Fruit fly (Drosophila melanogaster) whole organism, embryonic: ENCODE measurements around the gene CG14082.

Experiments
- Awh ChIP-seq: fragments of 200-800 bp; sonication (Bioruptor generic); IDR thresholded peaks from 2 replicates; pipeline ENCODE4, ENCODE4 v1.3.6; 2022; ENCODE audit warnings: missing biosample characterization, missing genetic modification characterization
- CG10654 ChIP-seq: fragments of 200-800 bp; sonication (Bioruptor generic); optimal IDR thresholded peaks from 2 replicates; lab custom pipeline; 2016; ENCODE audit warnings: missing biosample characterization, missing genetic modification characterization
- CG11695 ChIP-seq: fragments of 200-800 bp; sonication (Bioruptor generic); IDR thresholded peaks from 3 replicates; pipeline ENCODE4 v1.3.6; 2022; ENCODE audit warnings: missing biosample characterization, missing genetic modification characterization
- CG12071 ChIP-seq: fragments of 200-800 bp; sonication (Bioruptor generic); optimal IDR thresholded peaks from 3 replicates; lab custom pipeline; 2018; ENCODE audit warnings: missing biosample characterization, mild to moderate bottlenecking, missing genetic modification characterization
- CG14667 ChIP-seq: fragments of 200-800 bp; sonication (Bioruptor generic); IDR thresholded peaks from 2 replicates; pipeline ENCODE4 v1.3.6; 2022; ENCODE audit warnings: missing biosample characterization, missing genetic modification characterization
- CG15696 ChIP-seq: fragments of 200-800 bp; sonication (Bioruptor generic); optimal IDR thresholded peaks from 2 replicates; lab custom pipeline; 2019; ENCODE audit warnings: missing biosample characterization, mild to moderate bottlenecking, missing genetic modification characterization, moderate library complexity
- CG17361 ChIP-seq: fragments of 200-800 bp; sonication (Bioruptor generic); IDR thresholded peaks from 3 replicates; pipeline ENCODE4 v1.3.6; 2022; ENCODE audit warnings: missing biosample characterization, missing genetic modification characterization
- CG17568 ChIP-seq: fragments of 200-800 bp; sonication (Bioruptor generic); optimal IDR thresholded peaks from 2 replicates; lab custom pipeline; 2018; ENCODE audit warnings: missing biosample characterization, mild to moderate bottlenecking, missing genetic modification characterization, moderate library complexity
- CG18599 ChIP-seq: fragments of 200-800 bp; sonication (Bioruptor generic); optimal IDR thresholded peaks from 3 replicates; lab custom pipeline; 2017; ENCODE audit warnings: missing biosample characterization, missing genetic modification characterization, mild to moderate bottlenecking, moderate library complexity, missing genetic modification reagents
- CG2712 ChIP-seq: fragments of 200-800 bp; optimal IDR thresholded peaks from 3 replicates; lab custom pipeline; 2019; ENCODE audit warnings: missing biosample characterization, mild to moderate bottlenecking, missing genetic modification characterization, moderate library complexity
- CG30431 ChIP-seq: fragments of 200-800 bp; sonication (Bioruptor generic); optimal IDR thresholded peaks from 2 replicates; lab custom pipeline; 2017; ENCODE audit warnings: missing biosample characterization, missing genetic modification characterization
- CG32532 ChIP-seq: fragments of 200-800 bp; sonication (Bioruptor generic); IDR thresholded peaks from 2 replicates; pipeline ENCODE4 v1.3.6; 2022; ENCODE audit warnings: missing biosample characterization, missing genetic modification characterization
- CG33213 ChIP-seq: fragments of 200-800 bp; sonication (Bioruptor generic); optimal IDR thresholded peaks from 3 replicates; lab custom pipeline; 2016; ENCODE audit warnings: missing biosample characterization, missing genetic modification characterization
- CG4854 ChIP-seq: fragments of 200-800 bp; sonication (Bioruptor generic); optimal IDR thresholded peaks from 2 replicates; lab custom pipeline; 2016; ENCODE audit warnings: missing biosample characterization, missing genetic modification characterization, inconsistent platforms
- CG6791 ChIP-seq: fragments of 200-800 bp; sonication (Bioruptor generic); IDR thresholded peaks from 3 replicates; pipeline ENCODE4 v1.3.6; 2022; ENCODE audit warnings: missing biosample characterization, missing genetic modification characterization; ENCODE audit not compliant: partially characterized antibody
- CG7839 ChIP-seq: fragments of 200-800 bp; sonication (Bioruptor generic); optimal IDR thresholded peaks from 3 replicates; lab custom pipeline; 2018; ENCODE audit warnings: missing biosample characterization, mild to moderate bottlenecking, missing genetic modification characterization, moderate library complexity
- CG9932 ChIP-seq: fragments of 200-800 bp; sonication (Bioruptor generic); IDR thresholded peaks from 2 replicates; pipeline ENCODE4 v1.3.6; 2022; ENCODE audit warnings: missing biosample characterization, missing genetic modification characterization
- Chrac-16 ChIP-seq: fragments of 200-800 bp; sonication (Bioruptor generic); optimal IDR thresholded peaks from 3 replicates; lab custom pipeline; 2016; ENCODE audit warnings: missing biosample characterization, missing genetic modification characterization
- Dip2 ChIP-seq: fragments of 200-800 bp; sonication (Bioruptor generic); IDR thresholded peaks from 2 replicates; pipeline ENCODE4 v1.3.6; 2022; ENCODE audit warnings: missing biosample characterization, missing genetic modification characterization
- Doc2 ChIP-seq: fragments of 200-800 bp; sonication (Bioruptor generic); IDR thresholded peaks from 2 replicates; pipeline ENCODE4 v1.3.6; 2022; ENCODE audit warnings: missing biosample characterization, missing genetic modification characterization
- Drgx ChIP-seq: fragments of 200-800 bp; sonication (Bioruptor generic); IDR thresholded peaks from 2 replicates; pipeline ENCODE4 v1.3.6; 2022; ENCODE audit warnings: missing biosample characterization, missing genetic modification characterization
- Fer2 ChIP-seq: fragments of 200-800 bp; sonication (Bioruptor generic); optimal IDR thresholded peaks from 2 replicates; lab custom pipeline; 2018; ENCODE audit warnings: missing biosample characterization, mild to moderate bottlenecking, missing genetic modification characterization, moderate library complexity
- MTF-1 ChIP-seq: fragments of 200-800 bp; sonication (Bioruptor generic); optimal IDR thresholded peaks from 2 replicates; lab custom pipeline; 2018; ENCODE audit warnings: missing biosample characterization, mild to moderate bottlenecking, missing genetic modification characterization, borderline replicate concordance
- Med ChIP-seq: fragments of 200-800 bp; sonication (Bioruptor generic); peaks from one replicate; lab custom pipeline; 2016; ENCODE audit warnings: missing biosample characterization, missing genetic modification characterization, mild to moderate bottlenecking, inconsistent platforms, moderate library complexity
- Trl ChIP-seq, 3 experiments: fragments of >200 bp in 2 of 3; fragments of 200-800 bp in 1 of 3; sonication (Bioruptor generic) in 1 of 3; optimal IDR thresholded peaks; 2 replicates in 1 of 3; 3 replicates in 2 of 3; lab custom pipeline; 2016 to 2017; ENCODE audit warnings: missing biosample characterization in 1 of 3, missing genetic modification characterization in 1 of 3
- Xbp1 ChIP-seq: fragments of 200-800 bp; sonication (Bioruptor generic); optimal IDR thresholded peaks from 3 replicates; lab custom pipeline; 2016; ENCODE audit warnings: missing biosample characterization, mild to moderate bottlenecking, missing genetic modification characterization
- ac ChIP-seq: fragments of 200-800 bp; sonication (Bioruptor generic); optimal IDR thresholded peaks from 3 replicates; lab custom pipeline; 2017; ENCODE audit warnings: missing biosample characterization, mild to moderate bottlenecking, missing genetic modification characterization
- al ChIP-seq: fragments of 200-800 bp; sonication (Bioruptor generic); IDR thresholded peaks from 2 replicates; pipeline ENCODE4 v1.3.6; 2022; ENCODE audit warnings: missing biosample characterization, missing genetic modification characterization
- ato ChIP-seq: fragments of 200-800 bp; sonication (Bioruptor generic); IDR thresholded peaks from 2 replicates; pipeline ENCODE4 v1.3.6; 2022; ENCODE audit warnings: missing biosample characterization, missing genetic modification characterization; ENCODE audit not compliant: partially characterized antibody
- btn ChIP-seq: fragments of 200-800 bp; sonication (Bioruptor generic); optimal IDR thresholded peaks from 2 replicates; lab custom pipeline; 2016; ENCODE audit warnings: missing biosample characterization, missing genetic modification characterization
- ci ChIP-seq: fragments of 200-800 bp; sonication (Bioruptor generic); IDR thresholded peaks from 3 replicates; pipeline ENCODE4 v1.3.6; 2022; ENCODE audit warnings: missing biosample characterization, missing genetic modification characterization
- crc ChIP-seq: fragments of 200-800 bp; sonication (Bioruptor generic); optimal IDR thresholded peaks from 2 replicates; lab custom pipeline; 2016; ENCODE audit warnings: missing biosample characterization, missing genetic modification characterization
- croc ChIP-seq: fragments of 200-800 bp; sonication (Bioruptor generic); conservative IDR thresholded peaks from 3 replicates; pipeline ENCODE4 v1.3.6; 2022; ENCODE audit warnings: missing biosample characterization, missing genetic modification characterization
- cwo ChIP-seq: fragments of 200-800 bp; sonication (Bioruptor generic); optimal IDR thresholded peaks from 3 replicates; lab custom pipeline; 2017; ENCODE audit warnings: missing biosample characterization, missing genetic modification characterization, mild to moderate bottlenecking, moderate library complexity, missing genetic modification reagents
- dimm ChIP-seq: fragments of 200-800 bp; sonication (Bioruptor generic); IDR thresholded peaks from 2 replicates; pipeline ENCODE4 v1.3.6; 2022; ENCODE audit warnings: missing biosample characterization, missing genetic modification characterization
- gsb ChIP-seq: fragments of 200-800 bp; sonication (Bioruptor generic); IDR thresholded peaks from 2 replicates; pipeline ENCODE4 v1.3.6; 2022; ENCODE audit warnings: missing biosample characterization, missing genetic modification characterization
- kay ChIP-seq: fragments of 200-800 bp; sonication (Bioruptor generic); optimal IDR thresholded peaks from 2 replicates; lab custom pipeline; 2016; ENCODE audit warnings: missing biosample characterization, missing genetic modification characterization
- luna ChIP-seq: fragments of 200-800 bp; sonication (Bioruptor generic); optimal IDR thresholded peaks from 2 replicates; lab custom pipeline; 2016; ENCODE audit warnings: missing biosample characterization, missing genetic modification characterization
- nerfin-1 ChIP-seq: fragments of 200-800 bp; sonication (Bioruptor generic); optimal IDR thresholded peaks from 3 replicates; lab custom pipeline; 2019; ENCODE audit warnings: missing biosample characterization, mild to moderate bottlenecking, missing genetic modification characterization, moderate library complexity
- nom ChIP-seq: fragments of 200-800 bp; sonication (Bioruptor generic); optimal IDR thresholded peaks from 2 replicates; lab custom pipeline; 2017; ENCODE audit warnings: missing biosample characterization, missing genetic modification characterization, mild to moderate bottlenecking, moderate library complexity, missing genetic modification reagents
- pum ChIP-seq: fragments of 200-800 bp; sonication (Bioruptor generic); optimal IDR thresholded peaks from 2 replicates; lab custom pipeline; 2016; ENCODE audit warnings: missing biosample characterization, missing genetic modification characterization
- rib ChIP-seq: fragments of 200-800 bp; sonication (Bioruptor generic); IDR thresholded peaks from 2 replicates; pipeline ENCODE4 v1.3.6; 2022; ENCODE audit warnings: missing biosample characterization, missing genetic modification characterization
- schlank ChIP-seq: fragments of 200-800 bp; sonication (Bioruptor generic); optimal IDR thresholded peaks from 2 replicates; lab custom pipeline; 2018; ENCODE audit warnings: missing biosample characterization, mild to moderate bottlenecking, missing genetic modification characterization
- sd ChIP-seq: fragments of 200-800 bp; sonication (Bioruptor generic); optimal IDR thresholded peaks from 3 replicates; lab custom pipeline; 2018; ENCODE audit warnings: missing biosample characterization, mild to moderate bottlenecking, missing genetic modification characterization, moderate library complexity
- sens ChIP-seq: fragments of 200-800 bp; sonication (Bioruptor generic); peaks from one replicate; lab custom pipeline; 2016; ENCODE audit warnings: missing biosample characterization, missing genetic modification characterization
- seq ChIP-seq: fragments of 200-800 bp; sonication (Bioruptor generic); IDR thresholded peaks from 2 replicates; pipeline ENCODE4 v1.3.6; 2022; ENCODE audit warnings: missing biosample characterization, missing genetic modification characterization
- sr ChIP-seq: fragments of 200-800 bp; sonication (Bioruptor generic); IDR thresholded peaks from 3 replicates; pipeline ENCODE4 v1.3.6; 2022; ENCODE audit warnings: missing biosample characterization, missing genetic modification characterization
- toy ChIP-seq: fragments of 200-800 bp; sonication (Bioruptor generic); IDR thresholded peaks from 2 replicates; pipeline ENCODE4 v1.3.6; 2022; ENCODE audit warnings: missing biosample characterization, missing genetic modification characterization
- trh ChIP-seq: fragments of 200-800 bp; sonication (Bioruptor generic); optimal IDR thresholded peaks from 2 replicates; lab custom pipeline; 2016; ENCODE audit warnings: missing biosample characterization, missing genetic modification characterization

The CG14082 gene

DNA sequence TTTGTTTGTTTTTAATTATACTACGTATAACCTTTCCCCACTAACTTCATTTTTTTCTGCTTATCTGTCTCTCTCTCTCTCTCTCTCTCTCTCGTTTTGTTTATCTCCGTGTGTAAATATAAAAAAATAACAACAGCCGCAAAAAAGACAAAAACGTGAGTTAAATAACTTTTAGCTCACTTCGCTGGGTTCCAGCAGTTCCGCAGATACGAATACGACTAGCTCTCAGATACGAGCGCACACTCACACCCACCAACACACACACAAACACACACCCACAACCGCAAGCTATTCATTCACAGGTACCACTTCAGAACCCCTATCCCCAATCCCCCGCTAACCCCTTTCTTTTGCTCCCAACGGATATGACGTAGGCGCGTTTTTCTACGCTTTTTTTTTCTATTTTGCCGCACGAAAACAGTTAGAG lies 66.6 kb downstream of the CG14082 start (continued):
- TF ChIP-seq Trl (optimal IDR thresholded peaks at IDR 0.05; lab: Kevin White, UChicago) (peak; percentile 10 to 74), Trl (GFP tag; optimal IDR thresholded peaks at IDR 0.05; lab: Kevin White, UChicago) (no peak), kay (no peak), croc (GFP tag; lab: Robert Waterston, UW) (no peak), CG11695 (0 out of 3 replicates have a peak, but pooled peaks have one; percentile 13), Med (peak; percentile 65), CG17361 (0 out of 3 replicates have a peak, but pooled peaks have one; percentile 17), Drgx (GFP tag; lab: Robert Waterston, UW) (peak; percentile 45), toy (no peak), rib (GFP tag; lab: Robert Waterston, UW) (peak; percentile 67; the same call in 1 of the 2 replicates), CG32532 (GFP tag; lab: Robert Waterston, UW) (peak; percentile 55; the same call in 1 of the 2 replicates), gsb (no peak), CG9932 (GFP tag; lab: Robert Waterston, UW) (peak; percentile 41; the same call in 1 of the 2 replicates), nerfin-1 (tag; lab: Kevin White, UChicago) (peak; percentile 24), sr (GFP tag; lab: Robert Waterston, UW) (peak; percentile 72; the same call in 1 of the 3 replicates), cwo (GFP tag; lab: Kevin White, UChicago) (peak; percentile 93), Xbp1 (no peak), schlank (peak; percentile 31)

DNA sequence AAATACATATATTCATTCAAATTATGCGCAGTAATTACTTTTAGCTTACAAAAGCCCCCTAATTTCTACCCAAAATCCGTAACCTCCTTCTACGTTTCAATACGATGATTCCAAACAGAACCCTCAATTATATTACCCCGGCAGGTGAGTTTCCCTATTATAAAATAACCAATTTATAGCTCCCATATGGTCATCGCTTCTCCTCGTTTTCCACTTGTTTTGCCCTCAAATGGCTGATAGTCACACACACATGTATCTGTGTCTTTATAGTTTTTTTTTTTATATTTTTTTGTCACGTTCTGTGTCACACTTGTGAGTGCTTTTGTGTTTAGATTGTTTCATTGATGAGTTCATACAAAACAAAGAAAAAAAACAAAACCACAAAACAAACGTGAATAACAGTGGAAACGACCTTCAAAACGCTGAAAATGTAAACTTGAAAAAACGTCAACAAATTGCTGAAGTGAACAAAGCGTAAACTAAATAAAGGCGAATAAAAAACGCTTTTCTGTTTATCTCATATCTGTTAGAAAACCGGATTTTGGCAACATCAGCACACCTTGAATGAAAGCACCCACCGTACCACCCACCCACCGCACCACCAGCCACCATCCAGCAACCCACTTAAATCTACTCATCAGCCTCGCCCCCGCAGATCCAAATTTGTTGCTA lies 67.5 kb downstream of the CG14082 start:
- TF ChIP-seq ci (GFP tag; lab: Robert Waterston, UW) (no peak), Fer2 (tag; lab: Kevin White, UChicago) (peak; percentile 2), MTF-1 (GFP tag; lab: Kevin White, UChicago) (no peak), ato (GFP tag; lab: Robert Waterston, UW) (no peak), pum (no peak), seq (no peak; the same call in 1 of the 2 replicates), trh (GFP tag; lab: Kevin White, UChicago) (no peak), Trl (optimal IDR thresholded peaks at IDR 0.05; lab: Kevin White, UChicago) (no peak), Trl (GFP tag; optimal IDR thresholded peaks at IDR 0.05; lab: Kevin White, UChicago) (no peak), Chrac-16 (GFP tag; lab: Kevin White, UChicago) (no peak), CG2712 (tag; lab: Kevin White, UChicago) (peak; percentile 11), btn (GFP tag; lab: Kevin White, UChicago) (no peak), CG10654 (GFP tag; lab: Kevin White, UChicago) (no peak), sens (GFP tag; lab: Kevin White, UChicago) (peak; percentile 71), ac (GFP tag; lab: Kevin White, UChicago) (no peak), Dip2 (GFP tag; lab: Robert Waterston, UW) (no peak), Awh (GFP tag; lab: Robert Waterston, UW) (no peak), CG12071 (GFP tag; lab: Kevin White, UChicago) (no peak), CG4854 (no peak), nom (no peak), CG17568 (peak; percentile 28), crc (GFP tag; lab: Kevin White, UChicago) (no peak), CG15696 (tag; lab: Kevin White, UChicago) (no peak), Doc2 (GFP tag; lab: Robert Waterston, UW) (no peak), CG18599 (GFP tag; lab: Kevin White, UChicago) (peak; percentile 78), CG33213 (GFP tag; lab: Kevin White, UChicago) (no peak), CG9932 (GFP tag; lab: Robert Waterston, UW) (no peak), luna (GFP tag; lab: Kevin White, UChicago) (no peak), CG6791 (GFP tag; lab: Robert Waterston, UW) (no peak), CG30431 (GFP tag; lab: Kevin White, UChicago) (no peak), al (no peak; the same call in 1 of the 2 replicates), dimm (GFP tag; lab: Robert Waterston, UW) (no peak), CG14667 (no peak), sd (tag; lab: Kevin White, UChicago) (peak; percentile 80), CG7839 (tag; lab: Kevin White, UChicago) (peak; percentile 12)
